Worm (Caenorhabditis elegans) whole organism, L4/young adult: Measurements from ENCODE around the gene sedl-1.

Source experiments
- W03F9.2 ChIP-seq: fragments of 150-350 bp; optimal IDR thresholded peaks from 2 replicates; lab custom pipeline; 2014; ENCODE audit warnings: missing biosample characterization, missing genetic modification characterization
- dao-5 ChIP-seq: sonication (generic microtip); optimal IDR thresholded peaks from 2 replicates; lab custom pipeline; 2016; ENCODE audit warnings: missing genotype, missing genetic modification characterization, moderate library complexity, missing compliant biosample characterization
- him-1 ChIP-seq: sonication (generic microtip); optimal IDR thresholded peaks from 2 replicates; lab custom pipeline; 2016; ENCODE audit warnings: missing genotype, missing genetic modification reagents, missing genetic modification characterization, missing compliant biosample characterization

DNA sequence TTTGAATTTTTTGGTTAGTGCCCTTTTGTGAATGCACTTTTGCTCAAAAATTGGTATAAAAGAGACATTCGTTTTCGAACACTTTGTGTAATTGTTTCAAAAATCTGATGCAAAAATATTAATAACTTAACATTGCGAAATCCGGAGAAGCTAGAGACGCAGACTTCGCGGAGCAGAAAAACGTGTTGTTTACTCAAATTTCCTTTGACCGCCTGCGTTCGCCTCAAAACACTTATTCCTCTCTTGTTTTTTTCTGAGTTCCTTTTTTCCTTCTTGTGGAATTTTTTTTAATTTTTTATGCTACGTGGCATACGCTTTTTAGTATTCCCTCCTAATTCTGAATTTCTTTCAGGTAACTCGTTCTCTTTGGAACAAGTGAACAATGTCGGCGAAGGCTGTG lies 39.1 kb upstream of the sedl-1 start, which contains the start of gene acly-1:
- no peak for TF ChIP-seq him-1 (tag; lab: Kevin White, UChicago)
- no peak for TF ChIP-seq dao-5 (tag; lab: Kevin White, UChicago)
- TF ChIP-seq W03F9.2 (tag; lab: Kevin White, UChicago) = no peak
